Worm (Caenorhabditis elegans): ENCODE data around the gene srxa-18.

DNA sequence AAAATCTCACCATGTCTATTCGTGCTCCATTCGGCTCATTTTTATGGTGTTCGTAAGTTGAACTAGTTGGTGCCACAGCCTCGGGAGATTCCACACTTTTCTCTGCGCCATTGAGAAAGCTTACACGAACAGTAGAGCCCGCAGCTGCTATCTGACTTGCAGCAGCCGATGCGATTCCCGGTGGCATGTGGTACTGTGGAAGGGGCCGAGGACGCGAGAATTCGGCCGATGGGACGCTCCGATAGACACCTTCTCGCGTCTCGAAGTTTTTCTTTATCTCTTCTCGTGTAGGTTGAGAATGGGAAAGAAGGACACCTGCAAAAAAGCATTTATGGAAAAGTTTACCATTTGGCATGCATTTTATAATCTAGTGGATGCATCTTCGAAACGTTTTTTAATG, 12.5 kb upstream of the srxa-18 start:
- TF ChIP-seq pax-1 (tag; optimal IDR thresholded peaks at IDR 0.05) (no peak), C08G9.2 (tag; optimal IDR thresholded peaks at IDR 0.05) (no peak)

Measured in whole organism, late embryonic.